Fruit fly (Drosophila melanogaster): ENCODE measurements around the gene CG10801.

The CG10801 gene

DNA sequence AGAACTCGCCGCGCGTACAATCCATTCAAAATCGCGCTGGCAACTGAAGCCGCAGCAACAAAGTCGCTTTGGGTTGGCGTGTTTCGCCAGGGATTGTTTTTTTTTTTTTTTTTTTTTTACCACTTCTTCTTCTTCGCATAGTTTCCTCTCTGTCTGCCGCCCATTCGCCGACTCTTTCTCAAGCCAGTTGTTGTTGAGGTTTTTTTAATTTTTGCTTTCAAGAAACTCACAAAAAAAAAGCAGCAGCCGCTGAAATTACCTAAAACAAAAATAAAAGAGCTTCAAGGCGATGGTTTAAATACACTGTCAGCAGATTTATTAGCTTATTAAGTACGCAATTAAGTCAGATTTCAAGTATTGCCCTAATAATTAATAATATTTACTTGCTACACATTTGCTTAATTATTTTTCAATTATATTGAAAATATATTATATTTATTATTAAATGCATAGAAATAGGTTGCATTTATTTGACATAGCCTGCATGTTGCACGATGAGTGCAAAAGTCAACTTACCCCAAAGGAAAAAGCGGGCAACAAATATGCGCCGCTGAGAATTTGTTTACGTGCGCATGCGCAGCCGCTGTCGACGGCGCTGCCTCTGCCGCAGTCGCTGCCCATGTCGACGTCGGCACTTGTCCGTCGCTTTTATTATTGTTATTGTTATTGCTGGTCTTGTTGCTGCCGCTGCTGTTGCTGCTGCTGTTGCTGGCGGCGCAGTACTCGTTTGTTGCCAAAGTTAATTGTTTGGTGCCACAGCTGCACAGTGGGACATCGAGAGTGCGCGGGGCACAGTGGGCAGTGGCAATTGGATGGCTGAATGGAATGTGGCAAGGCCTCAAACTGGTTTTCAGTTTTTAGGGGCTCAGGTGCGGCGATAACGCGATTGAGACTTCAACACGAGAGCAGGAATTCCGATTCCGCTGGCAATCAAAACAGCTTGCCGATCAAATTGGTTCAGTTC is 14.4 kb downstream of the CG10801 start, which contains the start of gene CG12206 (continued):
- TF ChIP-seq CG8319 (GFP tag; optimal IDR thresholded peaks at IDR 0.05) = peak; percentile 58
- TF ChIP-seq CG15336 (GFP tag; IDR thresholded peaks at IDR 0.05) = peak; percentile 66
- TF ChIP-seq vri (GFP tag; optimal IDR thresholded peaks at IDR 0.05) = peak; percentile 37
- peak; percentile 91 for TF ChIP-seq CG9139 (GFP tag; optimal IDR thresholded peaks at IDR 0.05)
- peak; percentile 72 for TF ChIP-seq pdm3 (GFP tag; optimal IDR thresholded peaks at IDR 0.05)
- TF ChIP-seq esn (GFP tag; optimal IDR thresholded peaks at IDR 0.05) = peak; percentile 59
- peak; percentile 60 for TF ChIP-seq CG6854 (GFP tag; optimal IDR thresholded peaks at IDR 0.05)
- TF ChIP-seq Hr38 (GFP tag; optimal IDR thresholded peaks at IDR 0.05) = no peak
- TF ChIP-seq CG11762 (GFP tag; optimal IDR thresholded peaks at IDR 0.05; ENCODE audit: insufficient read depth) = peak; percentile 63
- peak; percentile 72 for TF ChIP-seq CG10631 (GFP tag; optimal IDR thresholded peaks at IDR 0.05)
- TF ChIP-seq cyc (GFP tag; optimal IDR thresholded peaks at IDR 0.05) = peak; percentile 8
- peak; percentile 92 for TF ChIP-seq CG10669 (GFP tag; optimal IDR thresholded peaks at IDR 0.05)
- TF ChIP-seq Ets21C (GFP tag; optimal IDR thresholded peaks at IDR 0.05) = no peak

DNA sequence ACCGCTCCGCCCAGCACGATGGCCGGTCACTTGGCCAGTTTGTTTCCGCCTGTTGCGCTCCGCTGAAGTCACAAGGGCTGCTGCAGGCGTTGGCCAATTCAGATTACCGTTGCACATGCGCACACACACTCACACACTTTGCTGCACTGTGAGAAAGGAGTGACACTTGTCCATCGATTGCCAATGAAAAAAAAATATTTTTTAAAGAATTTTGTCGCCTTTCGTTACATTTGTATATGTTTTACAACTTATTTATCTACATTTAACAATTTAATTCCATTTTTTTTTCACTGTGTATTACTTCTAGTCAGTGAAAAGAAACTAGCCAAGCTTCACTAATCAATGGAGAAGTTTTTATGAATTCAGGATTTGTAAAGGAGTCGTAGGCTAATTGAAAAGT is 15.6 kb downstream of the CG10801 start:
- peak; percentile 59 for TF ChIP-seq spab (GFP tag; optimal IDR thresholded peaks at IDR 0.05)
- TF ChIP-seq Sox15 (GFP tag; optimal IDR thresholded peaks at IDR 0.05) = peak; percentile 50
- peak; percentile 79 for TF ChIP-seq lz (GFP tag; optimal IDR thresholded peaks at IDR 0.05)
- peak; percentile 61 for TF ChIP-seq Ets96B (tag; optimal IDR thresholded peaks at IDR 0.05)
- TF ChIP-seq CG6854 (GFP tag; optimal IDR thresholded peaks at IDR 0.05) = no peak
- peak; percentile 80 for TF ChIP-seq Sox102F (GFP tag; optimal IDR thresholded peaks at IDR 0.05)
- TF ChIP-seq CG3919 (GFP tag; optimal IDR thresholded peaks at IDR 0.05) = peak; percentile 82
- peak; percentile 83 for TF ChIP-seq esn (GFP tag; optimal IDR thresholded peaks at IDR 0.05)
- peak; percentile 57 for TF ChIP-seq CG1621 (tag; optimal IDR thresholded peaks at IDR 0.05)
- peak; percentile 75 for TF ChIP-seq Sox14 (GFP tag; optimal IDR thresholded peaks at IDR 0.05)
- peak; percentile 32 for TF ChIP-seq CG9139 (GFP tag; optimal IDR thresholded peaks at IDR 0.05)
- peak; percentile 63 for TF ChIP-seq Gug (GFP tag; IDR thresholded peaks at IDR 0.05)
- TF ChIP-seq dsx (GFP tag; optimal IDR thresholded peaks at IDR 0.05; ENCODE audit: poor library complexity, severe bottlenecking) = peak; percentile 50
- TF ChIP-seq Hr38 (GFP tag; optimal IDR thresholded peaks at IDR 0.05) = no peak
- peak; percentile 81 for TF ChIP-seq acj6 (GFP tag; optimal IDR thresholded peaks at IDR 0.05)
- TF ChIP-seq Hr39 (GFP tag; optimal IDR thresholded peaks at IDR 0.05) = peak; percentile 79
- peak; percentile 85 for TF ChIP-seq CG6163 (GFP tag; IDR thresholded peaks at IDR 0.05)
- TF ChIP-seq achi (GFP tag; optimal IDR thresholded peaks at IDR 0.05) = peak; percentile 82
- peak; percentile 41 for TF ChIP-seq Blimp-1 (GFP tag; optimal IDR thresholded peaks at IDR 0.05)
- TF ChIP-seq CG8319 (GFP tag; optimal IDR thresholded peaks at IDR 0.05) = peak; percentile 48
- TF ChIP-seq Eip75B (GFP tag; optimal IDR thresholded peaks at IDR 0.05) = peak; percentile 77
- TF ChIP-seq fd59A (GFP tag; optimal IDR thresholded peaks at IDR 0.05) = peak; percentile 50
- no peak for TF ChIP-seq fd85E (GFP tag; optimal IDR thresholded peaks at IDR 0.05)
- TF ChIP-seq CG6808 (GFP tag; optimal IDR thresholded peaks at IDR 0.05) = peak; percentile 53
- peak; percentile 23 to 65 for TF ChIP-seq ss (GFP tag; optimal IDR thresholded peaks at IDR 0.05)
- peak; percentile 72 for TF ChIP-seq CG6276 (GFP tag; optimal IDR thresholded peaks at IDR 0.05)
- TF ChIP-seq CG4318 (GFP tag; optimal IDR thresholded peaks at IDR 0.05) = peak; percentile 70
- peak; percentile 53 for TF ChIP-seq Ets21C (GFP tag; optimal IDR thresholded peaks at IDR 0.05)
- TF ChIP-seq salr (GFP tag; optimal IDR thresholded peaks at IDR 0.05) = peak; percentile 23 to 70
- TF ChIP-seq pdm3 (GFP tag; optimal IDR thresholded peaks at IDR 0.05) = peak; percentile 79
- peak; percentile 77 for TF ChIP-seq CG31627 (GFP tag; optimal IDR thresholded peaks at IDR 0.05)
- peak; percentile 78 for TF ChIP-seq CG8119 (GFP tag; IDR thresholded peaks at IDR 0.05)
- peak; percentile 78 for TF ChIP-seq OdsH (GFP tag; optimal IDR thresholded peaks at IDR 0.05)
- peak; percentile 6 for TF ChIP-seq CG16779 (tag; optimal IDR thresholded peaks at IDR 0.05)
- TF ChIP-seq CG10669 (GFP tag; optimal IDR thresholded peaks at IDR 0.05) = peak; percentile 66
- peak; percentile 66 for TF ChIP-seq CG3032 (tag; optimal IDR thresholded peaks at IDR 0.05)
- peak; percentile 82 for TF ChIP-seq topi (GFP tag; optimal IDR thresholded peaks at IDR 0.05)
- peak; percentile 91 for TF ChIP-seq svp (GFP tag)
- peak; percentile 63 for TF ChIP-seq Lpt (GFP tag; optimal IDR thresholded peaks at IDR 0.05)
- TF ChIP-seq CG7368 (GFP tag; optimal IDR thresholded peaks at IDR 0.05) = peak; percentile 58
- TF ChIP-seq CG15336 (GFP tag; IDR thresholded peaks at IDR 0.05) = peak; percentile 80
- TF ChIP-seq CG11762 (GFP tag; optimal IDR thresholded peaks at IDR 0.05; ENCODE audit: insufficient read depth) = peak; percentile 64
